Worm (Caenorhabditis elegans) whole organism, mixed stage, embryonic: ENCODE measurements around the gene W04E12.9.
"Not testable (repeated sequence)": the region's sequence is repeated elsewhere in the genome, so short reads cannot be mapped to it uniquely, and the experiment has no call there.

Source experiments
- M03D4.4 ChIP-seq: sonication (generic microtip); optimal IDR thresholded peaks from 2 replicates; lab custom pipeline; 2017; ENCODE audit warnings: mild to moderate bottlenecking, missing genetic modification characterization, missing compliant biosample characterization
- ceh-43 ChIP-seq: fragments of 200-800 bp; sonication (Bioruptor generic); optimal IDR thresholded peaks from 2 replicates; lab custom pipeline; 2018; ENCODE audit warnings: mild to moderate bottlenecking, missing genetic modification characterization, moderate library complexity, missing compliant biosample characterization
- ceh-83 ChIP-seq: fragments of 200-800 bp; sonication (Bioruptor generic); optimal IDR thresholded peaks from 2 replicates; lab custom pipeline; 2018; ENCODE audit warnings: mild to moderate bottlenecking, missing genetic modification characterization, missing compliant biosample characterization
- ces-1 ChIP-seq: fragments of 150-350 bp; optimal IDR thresholded peaks from 2 replicates; lab custom pipeline; 2014; ENCODE audit warnings: missing biosample characterization, missing genetic modification reagents, missing genetic modification characterization
- cnd-1 ChIP-seq: fragments of 200-800 bp; sonication (Bioruptor generic); optimal IDR thresholded peaks from 2 replicates; lab custom pipeline; 2018; ENCODE audit warnings: mild to moderate bottlenecking, missing genetic modification characterization, missing compliant biosample characterization
- drap-1 ChIP-seq: fragments of 200-800 bp; sonication (Bioruptor generic); optimal IDR thresholded peaks from 3 replicates; lab custom pipeline; 2018; ENCODE audit warnings: mild to moderate bottlenecking, missing genetic modification characterization, missing compliant biosample characterization
- elt-1 ChIP-seq: sonication (generic microtip); optimal IDR thresholded peaks from 2 replicates; lab custom pipeline; 2017; ENCODE audit warnings: missing genetic modification characterization, mild to moderate bottlenecking, missing compliant biosample characterization, antibody characterized with exemption, moderate library complexity, borderline replicate concordance; ENCODE audit not compliant: insufficient read depth
- flh-1 ChIP-seq: fragments of 200-800 bp; sonication (Bioruptor generic); optimal IDR thresholded peaks from 2 replicates; lab custom pipeline; 2018; ENCODE audit warnings: mild to moderate bottlenecking, missing genetic modification characterization, moderate library complexity, missing compliant biosample characterization
- ham-2 ChIP-seq: fragments of 200-800 bp; sonication (Bioruptor generic); optimal IDR thresholded peaks from 2 replicates; lab custom pipeline; 2018; ENCODE audit warnings: mild to moderate bottlenecking, missing genetic modification characterization, missing compliant biosample characterization
- hlh-1 ChIP-seq: fragments of 150-350 bp; optimal IDR thresholded peaks from 2 replicates; lab custom pipeline; 2014; ENCODE audit warnings: missing biosample characterization, missing genetic modification reagents, missing genetic modification characterization
- lin-13 ChIP-seq: fragments of 150-350 bp; optimal IDR thresholded peaks from 2 replicates; lab custom pipeline; 2014; ENCODE audit warnings: missing biosample characterization, missing genetic modification characterization
- lin-32 ChIP-seq: fragments of 200-800 bp; sonication (Bioruptor generic); optimal IDR thresholded peaks from 2 replicates; lab custom pipeline; 2018; ENCODE audit warnings: mild to moderate bottlenecking, missing genetic modification characterization, missing compliant biosample characterization
- lsy-2 ChIP-seq: fragments of 150-350 bp; optimal IDR thresholded peaks from 2 replicates; lab custom pipeline; 2014; ENCODE audit warnings: missing biosample characterization, missing genetic modification characterization
- mab-5 ChIP-seq: fragments of 150-350 bp; optimal IDR thresholded peaks from 2 replicates; lab custom pipeline; 2014; ENCODE audit warnings: missing biosample characterization, missing genetic modification characterization
- nhr-12 ChIP-seq: fragments of 150-350 bp; optimal IDR thresholded peaks from 2 replicates; lab custom pipeline; 2014; ENCODE audit warnings: missing biosample characterization, missing genetic modification characterization
- nhr-2 ChIP-seq: fragments of 150-350 bp; optimal IDR thresholded peaks from 2 replicates; lab custom pipeline; 2014; ENCODE audit warnings: missing biosample characterization, missing genetic modification characterization
- nhr-237 ChIP-seq: fragments of 150-350 bp; optimal IDR thresholded peaks from 2 replicates; lab custom pipeline; 2014; ENCODE audit warnings: missing biosample characterization, missing genetic modification characterization
- pha-4 ChIP-seq: fragments of 150-350 bp; optimal IDR thresholded peaks from 2 replicates; lab custom pipeline; 2018; ENCODE audit warnings: missing biosample characterization, missing genetic modification reagents, missing genetic modification characterization
- sem-2 ChIP-seq: fragments of 200-800 bp; sonication (Bioruptor generic); optimal IDR thresholded peaks from 2 replicates; lab custom pipeline; 2018; ENCODE audit warnings: mild to moderate bottlenecking, missing genetic modification characterization, missing compliant biosample characterization
- snpc-4 ChIP-seq: fragments of 150-350 bp; optimal IDR thresholded peaks from 2 replicates; lab custom pipeline; 2014; ENCODE audit warnings: missing biosample characterization, missing genetic modification characterization
- sptf-1 ChIP-seq: sonication (generic microtip); optimal IDR thresholded peaks from 2 replicates; lab custom pipeline; 2017; ENCODE audit warnings: mild to moderate bottlenecking, missing genetic modification characterization, moderate library complexity, missing compliant biosample characterization
- tbx-8 ChIP-seq: fragments of 200-800 bp; sonication (Bioruptor generic); optimal IDR thresholded peaks from 2 replicates; lab custom pipeline; 2018; ENCODE audit warnings: mild to moderate bottlenecking, missing genetic modification characterization, moderate library complexity, missing compliant biosample characterization
- unc-39 ChIP-seq: fragments of 150-350 bp; optimal IDR thresholded peaks from 2 replicates; lab custom pipeline; 2014; ENCODE audit warnings: missing biosample characterization, missing genetic modification characterization
- unc-62 ChIP-seq: fragments of 150-350 bp; optimal IDR thresholded peaks from 2 replicates; lab custom pipeline; 2014; ENCODE audit warnings: missing biosample characterization, missing genetic modification reagents, missing genetic modification characterization
- zip-8 ChIP-seq: fragments of 150-350 bp; optimal IDR thresholded peaks from 2 replicates; lab custom pipeline; 2014; ENCODE audit warnings: missing biosample characterization, missing genetic modification characterization
- ztf-11 ChIP-seq: fragments of 150-350 bp; optimal IDR thresholded peaks from 2 replicates; lab custom pipeline; 2014; ENCODE audit warnings: missing biosample characterization, missing genetic modification characterization

Gene W04E12.9

DNA sequence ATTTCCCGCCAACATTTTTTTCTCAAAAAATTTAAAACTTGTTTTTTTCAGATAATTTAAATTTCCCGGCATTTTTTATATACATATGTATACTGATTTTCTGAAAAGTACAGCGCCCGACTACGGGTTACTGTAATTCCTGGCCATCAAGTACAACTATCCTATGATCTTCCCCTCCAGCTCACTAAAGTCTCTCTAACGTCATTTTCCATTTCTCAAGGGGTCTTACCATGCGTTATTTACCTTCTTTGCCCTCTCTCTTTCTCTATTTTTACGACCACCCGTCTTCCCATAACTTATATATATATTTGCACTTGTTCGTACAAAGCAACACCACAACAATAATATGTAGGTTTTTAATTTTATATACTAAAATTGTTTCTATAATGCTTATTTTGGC lies at the start of gene W04E12.9:
Gene W04E12.9, plus strand, starts transcription at position 301 of the 400 bp plus-strand sequence.
- no peak for TF ChIP-seq hlh-1 (tag; lab: Kevin White, UChicago)
- TF ChIP-seq cnd-1 (tag; lab: Kevin White, UChicago) = no peak
- TF ChIP-seq sptf-1 (tag; lab: Kevin White, UChicago) = no peak
- no peak for TF ChIP-seq elt-1 (tag; lab: Kevin White, UChicago)
- no peak for TF ChIP-seq flh-1 (GFP tag; lab: Kevin White, UChicago)
- TF ChIP-seq ceh-83 (GFP tag; lab: Kevin White, UChicago) = no peak
- no peak for TF ChIP-seq tbx-8 (GFP tag; lab: Kevin White, UChicago)
- no peak for TF ChIP-seq sem-2 (GFP tag; lab: Kevin White, UChicago)
- TF ChIP-seq snpc-4 = no peak
- TF ChIP-seq unc-62 (GFP tag; lab: Kevin White, UChicago) = no peak
- TF ChIP-seq mab-5 = no peak
- TF ChIP-seq lsy-2 (tag; lab: Kevin White, UChicago) = no peak
- TF ChIP-seq ces-1 = no peak
- no peak for TF ChIP-seq lin-32 (GFP tag; lab: Kevin White, UChicago)
- TF ChIP-seq, all 35 proteins: peak for 0

- TF ChIP-seq sptf-1 (tag; lab: Kevin White, UChicago) (no peak), ztf-11 (tag; lab: Kevin White, UChicago) (no peak), lsy-2 (tag; lab: Kevin White, UChicago) (no peak), pha-4 (tag; lab: Kevin White, UChicago) (no peak), nhr-2 (tag; lab: Kevin White, UChicago) (no peak), sem-2 (GFP tag; lab: Kevin White, UChicago) (no peak), zip-8 (tag; lab: Kevin White, UChicago) (no peak), nhr-12 (no peak), ces-1 (no peak)
Measured at ce11 chrV:19708849-19709248, 47.5 kb upstream of the W04E12.9 start, which contains the start of gene srv-3. TSS of gene srv-3 (minus strand) at chrV:19708949.

ce11 chrV:19710514-19710913 lies 45.8 kb upstream of the W04E12.9 start, which contains the start of gene Y43F8C.15:
TSS of gene Y43F8C.15 (minus strand) at chrV:19710614.
- TF ChIP-seq ceh-43 (GFP tag; lab: Kevin White, UChicago); nhr-237 (tag; lab: Kevin White, UChicago); ztf-11 (tag; lab: Kevin White, UChicago): not testable (repeated sequence)

DNA sequence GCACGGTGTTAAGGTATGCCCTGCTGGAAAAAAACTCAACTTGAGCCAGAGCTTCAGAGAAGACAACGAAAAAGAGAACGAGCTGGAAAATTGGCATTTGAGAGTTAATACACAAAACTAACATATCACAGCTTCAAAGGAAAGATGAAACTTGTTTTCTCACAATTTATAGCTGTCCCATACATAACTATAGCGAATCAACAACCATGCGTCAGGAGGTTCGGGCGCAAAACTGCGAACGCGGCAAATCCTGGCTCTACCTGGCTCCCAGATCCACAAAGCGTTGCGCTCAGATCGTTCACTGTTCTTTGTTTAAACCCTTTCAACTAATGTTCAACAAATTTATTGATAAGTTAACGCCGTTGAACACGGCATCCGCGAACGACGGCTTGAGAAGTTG lies 44.7 kb upstream of the W04E12.9 start, which contains the start of gene Y43F8C.23:
Gene Y43F8C.23, minus strand, starts transcription at position 101 of the 400 bp plus-strand sequence.
- TF ChIP-seq drap-1, sem-2, flh-1 (GFP tag; lab: Kevin White, UChicago): not testable (repeated sequence)

ce11 chrV:19715419-19715818 lies 40.9 kb upstream of the W04E12.9 start, which contains the start of gene Y43F8C.16:
TSS of gene Y43F8C.16 (minus strand) at chrV:19715519.
- no peak for TF ChIP-seq ham-2
- TF ChIP-seq, all 35 proteins: peak for 0

DNA sequence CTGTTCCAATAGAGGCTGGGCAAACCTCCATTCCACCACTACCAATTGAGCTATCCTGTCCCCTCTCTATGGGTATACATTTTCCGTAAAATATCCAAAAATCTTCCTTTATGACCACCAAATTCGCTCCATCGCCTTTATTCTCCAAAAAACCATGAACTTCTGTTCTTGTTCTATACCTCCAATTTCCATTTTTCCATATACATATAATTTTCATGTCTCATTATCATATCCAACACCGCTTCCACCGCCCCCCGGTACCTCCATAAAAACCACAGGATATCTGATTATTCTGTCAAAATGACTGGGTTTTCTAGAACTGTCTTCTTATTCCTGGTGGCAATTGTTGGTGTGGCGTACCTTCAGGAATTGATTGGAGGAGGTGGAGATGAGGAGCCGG lies 40.5 kb upstream of the W04E12.9 start, which contains the start of gene Y43F8C.17:
Gene Y43F8C.17, plus strand, starts transcription at position 301 of the 400 bp plus-strand sequence.
- TF ChIP-seq mab-5 (no peak), zip-8 (tag; lab: Kevin White, UChicago) (no peak), pha-4 (tag; lab: Kevin White, UChicago) (no peak), hlh-1 (tag; lab: Kevin White, UChicago) (no peak), nhr-12 (no peak), lin-13 (no peak), ceh-83 (GFP tag; lab: Kevin White, UChicago) (no peak), cnd-1 (tag; lab: Kevin White, UChicago) (no peak), drap-1 (GFP tag; lab: Kevin White, UChicago) (no peak), flh-1 (GFP tag; lab: Kevin White, UChicago) (no peak), unc-39 (tag; lab: Kevin White, UChicago) (no peak), lsy-2 (tag; lab: Kevin White, UChicago) (no peak), lin-32 (GFP tag; lab: Kevin White, UChicago) (no peak), M03D4.4 (tag; lab: Kevin White, UChicago) (no peak), nhr-2 (tag; lab: Kevin White, UChicago) (no peak), unc-62 (GFP tag; lab: Kevin White, UChicago) (no peak), sptf-1 (tag; lab: Kevin White, UChicago) (no peak)
